Worm (Caenorhabditis elegans) whole organism, late embryonic: ENCODE results near the gene spex-3.

Experiments used
- K02D7.2 ChIP-seq: sonication (generic microtip); optimal IDR thresholded peaks from 2 replicates; lab custom pipeline; 2017; ENCODE audit warnings: mild to moderate bottlenecking, missing genetic modification characterization, missing compliant biosample characterization
- ama-1 ChIP-seq: fragments of 150-350 bp; optimal IDR thresholded peaks from 2 replicates; lab custom pipeline; 2014
- ceh-48 ChIP-seq: sonication (generic microtip); optimal IDR thresholded peaks from 2 replicates; lab custom pipeline; 2016; ENCODE audit warnings: missing genetic modification characterization, inconsistent platforms, missing compliant biosample characterization
- fax-1 ChIP-seq: sonication (generic microtip); optimal IDR thresholded peaks from 2 replicates; lab custom pipeline; 2016; ENCODE audit warnings: missing genotype, missing genetic modification characterization, missing compliant biosample characterization
- fkh-10 ChIP-seq: fragments of 150-350 bp; optimal IDR thresholded peaks from 2 replicates; lab custom pipeline; 2014; ENCODE audit warnings: missing biosample characterization, missing genetic modification reagents, missing genetic modification characterization
- madf-2 ChIP-seq: sonication (generic microtip); optimal IDR thresholded peaks from 2 replicates; lab custom pipeline; 2017; ENCODE audit warnings: missing genetic modification characterization, missing compliant biosample characterization
- nhr-11 ChIP-seq: fragments of 150-350 bp; optimal IDR thresholded peaks from 2 replicates; lab custom pipeline; 2014; ENCODE audit warnings: missing biosample characterization, missing genetic modification characterization
- pha-4 ChIP-seq: fragments of 150-350 bp; optimal IDR thresholded peaks from 2 replicates; lab custom pipeline; 2018; ENCODE audit warnings: missing biosample characterization, missing genetic modification reagents, missing genetic modification characterization
- pqm-1 ChIP-seq: sonication (generic microtip); optimal IDR thresholded peaks from 2 replicates; lab custom pipeline; 2016; ENCODE audit warnings: missing genetic modification characterization, missing compliant biosample characterization
- rnt-1 ChIP-seq: sonication (generic microtip); optimal IDR thresholded peaks from 2 replicates; lab custom pipeline; 2016; ENCODE audit warnings: missing genetic modification characterization, missing compliant biosample characterization
- syd-9 ChIP-seq: sonication (generic microtip); optimal IDR thresholded peaks from 2 replicates; lab custom pipeline; 2016; ENCODE audit warnings: mild to moderate bottlenecking, missing genetic modification characterization, moderate library complexity, missing compliant biosample characterization

DNA sequence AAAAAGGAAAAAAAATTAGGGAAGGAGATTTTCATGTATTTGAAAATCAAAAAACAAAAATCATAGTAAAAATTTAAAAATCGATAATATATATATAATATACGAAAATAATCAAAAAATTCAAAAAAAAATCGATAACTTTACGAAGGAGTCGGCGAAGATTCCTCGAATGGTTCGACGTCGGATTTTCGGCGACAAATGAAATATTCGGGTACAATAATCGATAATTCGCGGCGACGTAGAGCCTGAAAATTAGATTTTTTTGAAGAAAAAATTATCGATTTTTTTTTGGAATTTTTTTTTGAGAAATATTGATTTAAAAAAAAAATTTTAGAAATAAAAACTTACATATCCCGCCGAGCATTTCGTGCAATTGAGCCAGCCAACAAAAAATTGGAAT lies 36.9 kb downstream of the spex-3 start:
- TF ChIP-seq ceh-48 (tag; lab: Kevin White, UChicago) (no peak), nhr-11 (tag; lab: Kevin White, UChicago) (no peak), syd-9 (tag; lab: Kevin White, UChicago) (no peak), K02D7.2 (tag; lab: Kevin White, UChicago) (no peak), rnt-1 (tag; lab: Kevin White, UChicago) (no peak), ama-1 (lab: Kevin White, UChicago) (no peak), pha-4 (tag; lab: Kevin White, UChicago) (no peak), fkh-10 (GFP tag; lab: Kevin White, UChicago) (no peak), pqm-1 (tag; lab: Kevin White, UChicago) (no peak), fax-1 (tag; lab: Kevin White, UChicago) (no peak), madf-2 (no peak)
